Worm (Caenorhabditis elegans): Measurements from ENCODE around the gene ZK1010.8.

- TF ChIP-seq ceh-13 (GFP tag; optimal IDR thresholded peaks at IDR 0.05) = no peak
- TF ChIP-seq flt-1 (GFP tag; IDR thresholded peaks at IDR 0.05) = no peak
- TF ChIP-seq scrt-1 (GFP tag; IDR thresholded peaks at IDR 0.05) = no peak
- no peak for TF ChIP-seq pes-1 (GFP tag; IDR thresholded peaks at IDR 0.05)
- no peak for TF ChIP-seq ets-7 (tag; optimal IDR thresholded peaks at IDR 0.05)
- TF ChIP-seq ama-1 (optimal IDR thresholded peaks at IDR 0.05) = no peak
- no peak for TF ChIP-seq hnd-1 (tag; optimal IDR thresholded peaks at IDR 0.05)
- TF ChIP-seq hmg-4 (GFP tag; optimal IDR thresholded peaks at IDR 0.05) = no peak
These were observed 23.8 kb upstream of the ZK1010.8 start, which contains the start of gene cyp-13A12 for ce11 chrIII:13024281-13024680.
